Worm (Caenorhabditis elegans) whole organism, L3 larva: ENCODE results near the gene Y71H2AM.3.

Experiments
- ZK546.5 ChIP-seq: sonication (generic microtip); optimal IDR thresholded peaks from 2 replicates; lab custom pipeline; 2017; ENCODE audit warnings: missing biosample characterization, missing genetic modification characterization
- ama-1 ChIP-seq: fragments of 150-350 bp; optimal IDR thresholded peaks from 2 replicates; lab custom pipeline; 2018
- ceh-28 ChIP-seq: fragments of 150-350 bp; optimal IDR thresholded peaks from 2 replicates; lab custom pipeline; 2014; ENCODE audit warnings: missing biosample characterization, missing genetic modification reagents, missing genetic modification characterization
- ceh-82 ChIP-seq: fragments of 150-350 bp; optimal IDR thresholded peaks from 2 replicates; lab custom pipeline; 2014; ENCODE audit warnings: missing biosample characterization, missing genetic modification characterization
- ceh-9 ChIP-seq: sonication (generic microtip); optimal IDR thresholded peaks from 2 replicates; lab custom pipeline; 2018; ENCODE audit warnings: missing biosample characterization, missing genetic modification characterization
- daf-12 ChIP-seq: fragments of 150-350 bp; optimal IDR thresholded peaks from 2 replicates; lab custom pipeline; 2014; ENCODE audit warnings: missing biosample characterization, missing genetic modification reagents, missing genetic modification characterization
- egl-27 ChIP-seq: sonication (generic microtip); optimal IDR thresholded peaks from 4 replicates; lab custom pipeline; 2017; ENCODE audit warnings: missing biosample characterization, missing genetic modification reagents, missing genetic modification characterization
- egl-5 ChIP-seq: fragments of 150-350 bp; optimal IDR thresholded peaks from 2 replicates; lab custom pipeline; 2017; ENCODE audit warnings: missing biosample characterization, missing genetic modification reagents, missing genetic modification characterization, inconsistent platforms
- elt-2 ChIP-seq: sonication (generic microtip); optimal IDR thresholded peaks from 2 replicates; lab custom pipeline; 2016; ENCODE audit warnings: missing genetic modification reagents, mild to moderate bottlenecking, missing genetic modification characterization, missing compliant biosample characterization
- elt-3 ChIP-seq, 3 experiments: fragments of 150-350 bp in 1 of 3; sonication (generic microtip) in 2 of 3; optimal IDR thresholded peaks; 2 replicates in 2 of 3; 4 replicates in 1 of 3; lab custom pipeline; 2014 to 2017; ENCODE audit warnings: missing biosample characterization in 3 of 3, missing genetic modification characterization in 3 of 3
- eor-1 ChIP-seq, 2 experiments: fragments of 150-350 bp; optimal IDR thresholded peaks; 2 replicates each; lab custom pipeline; 2014 to 2018; ENCODE audit warnings: missing biosample characterization in 2 of 2, missing genetic modification characterization in 2 of 2
- fos-1 ChIP-seq: fragments of 150-350 bp; optimal IDR thresholded peaks from 2 replicates; lab custom pipeline; 2014; ENCODE audit warnings: missing biosample characterization, missing genetic modification characterization
- jun-1 ChIP-seq: fragments of 150-350 bp; optimal IDR thresholded peaks from 2 replicates; lab custom pipeline; 2014; ENCODE audit warnings: missing biosample characterization, missing genetic modification reagents, missing genetic modification characterization
- lin-15B ChIP-seq: fragments of 150-350 bp; optimal IDR thresholded peaks from 2 replicates; lab custom pipeline; 2014; ENCODE audit warnings: missing biosample characterization, missing genetic modification characterization
- lin-39 ChIP-seq: fragments of 150-350 bp; optimal IDR thresholded peaks from 2 replicates; lab custom pipeline; 2018; ENCODE audit warnings: missing biosample characterization, missing genetic modification reagents, missing genetic modification characterization
- mdl-1 ChIP-seq: fragments of 150-350 bp; optimal IDR thresholded peaks from 2 replicates; lab custom pipeline; 2014; ENCODE audit warnings: missing biosample characterization, missing genetic modification characterization
- mml-1 ChIP-seq: fragments of 150-350 bp; sonication (generic microtip); optimal IDR thresholded peaks from 3 replicates; lab custom pipeline; 2014; ENCODE audit warnings: missing biosample characterization, missing genetic modification characterization
- nfya-1 ChIP-seq: sonication (generic microtip); optimal IDR thresholded peaks from 2 replicates; lab custom pipeline; 2017; ENCODE audit warnings: missing genetic modification characterization, mild to moderate bottlenecking, missing compliant biosample characterization, antibody characterized with exemption, moderate library complexity; ENCODE audit not compliant: insufficient read depth
- nhr-12 ChIP-seq: fragments of 150-350 bp; optimal IDR thresholded peaks from 2 replicates; lab custom pipeline; 2014; ENCODE audit warnings: missing biosample characterization, missing genetic modification characterization
- nhr-23 ChIP-seq: fragments of 150-350 bp; optimal IDR thresholded peaks from 2 replicates; lab custom pipeline; 2014; ENCODE audit warnings: missing biosample characterization, missing genetic modification reagents, missing genetic modification characterization
- nhr-237 ChIP-seq: fragments of 150-350 bp; optimal IDR thresholded peaks from 2 replicates; lab custom pipeline; 2014; ENCODE audit warnings: missing biosample characterization, missing genetic modification characterization
- nhr-25 ChIP-seq: sonication (generic microtip); optimal IDR thresholded peaks from 2 replicates; lab custom pipeline; 2017; ENCODE audit warnings: missing biosample characterization, missing genetic modification characterization
- nhr-28 ChIP-seq: fragments of 150-350 bp; optimal IDR thresholded peaks from 2 replicates; lab custom pipeline; 2014; ENCODE audit warnings: missing biosample characterization, missing genetic modification characterization
- nhr-76 ChIP-seq: fragments of 150-350 bp; sonication (generic microtip); optimal IDR thresholded peaks from 5 replicates; lab custom pipeline; 2014; ENCODE audit warnings: missing biosample characterization, missing genetic modification characterization
- nhr-77 ChIP-seq: fragments of 150-350 bp; optimal IDR thresholded peaks from 2 replicates; lab custom pipeline; 2014; ENCODE audit warnings: missing biosample characterization, missing genetic modification characterization
- pha-4 ChIP-seq: fragments of 150-350 bp; optimal IDR thresholded peaks from 2 replicates; lab custom pipeline; 2014; ENCODE audit warnings: missing biosample characterization, missing genetic modification reagents, missing genetic modification characterization
- pqm-1 ChIP-seq: fragments of 150-350 bp; optimal IDR thresholded peaks from 2 replicates; lab custom pipeline; 2017; ENCODE audit warnings: missing biosample characterization, missing genetic modification characterization, inconsistent platforms
- sea-2 ChIP-seq: fragments of 150-350 bp; sonication (generic microtip); optimal IDR thresholded peaks from 4 replicates; lab custom pipeline; 2014; ENCODE audit warnings: missing biosample characterization, missing genetic modification reagents, missing genetic modification characterization
- skn-1 ChIP-seq: fragments of 150-350 bp; optimal IDR thresholded peaks from 2 replicates; lab custom pipeline; 2014; ENCODE audit warnings: missing biosample characterization, missing genetic modification characterization
- snpc-4 ChIP-seq: fragments of 150-350 bp; optimal IDR thresholded peaks from 2 replicates; lab custom pipeline; 2014; ENCODE audit warnings: missing biosample characterization, missing genetic modification characterization
- tbx-2 ChIP-seq: sonication (generic microtip); optimal IDR thresholded peaks from 2 replicates; lab custom pipeline; 2016; ENCODE audit warnings: mild to moderate bottlenecking, missing genetic modification characterization, missing compliant biosample characterization
- unc-39 ChIP-seq: sonication (generic microtip); optimal IDR thresholded peaks from 4 replicates; lab custom pipeline; 2017; ENCODE audit warnings: missing biosample characterization, missing genetic modification characterization
- unc-62 ChIP-seq: fragments of 150-350 bp; sonication (generic microtip); optimal IDR thresholded peaks from 4 replicates; lab custom pipeline; 2014; ENCODE audit warnings: missing biosample characterization, missing genetic modification reagents, missing genetic modification characterization
- zag-1 ChIP-seq: fragments of 150-350 bp; optimal IDR thresholded peaks from 2 replicates; lab custom pipeline; 2014; ENCODE audit warnings: missing biosample characterization, missing genetic modification characterization
- ztf-4 ChIP-seq: fragments of 150-350 bp; optimal IDR thresholded peaks from 2 replicates; lab custom pipeline; 2014; ENCODE audit warnings: missing biosample characterization, missing genetic modification characterization

Gene Y71H2AM.3

ce11 chrIII:2816205-2816923, 11.1 kb downstream of the Y71H2AM.3 start:
- TF ChIP-seq nhr-23 (tag; lab: Kevin White, UChicago) (peak; percentile 0), fos-1 (no peak), ceh-28 (tag; lab: Kevin White, UChicago) (no peak), jun-1 (tag; lab: Kevin White, UChicago) (no peak), nhr-237 (tag; lab: Kevin White, UChicago) (no peak), nhr-77 (no peak), elt-3 (tag; optimal IDR thresholded peaks at IDR 0.05; lab: Kevin White, UChicago) (no peak), nfya-1 (peak; percentile 93), nhr-12 (tag; lab: Kevin White, UChicago) (no peak), pha-4 (tag; lab: Kevin White, UChicago) (peak; percentile 48)

ce11 chrIII:2817847-2818246, 12.6 kb downstream of the Y71H2AM.3 start:
- peak; percentile 77 for TF ChIP-seq nfya-1
- no peak for TF ChIP-seq mdl-1 (tag; lab: Kevin White, UChicago)

ce11 chrIII:2818980-2819379, 13.8 kb downstream of the Y71H2AM.3 start, which contains the start of gene pipp-4P:
Gene pipp-4P, plus strand, starts transcription at chrIII:2819280.
- TF ChIP-seq lin-15B (tag; lab: Kevin White, UChicago) = no peak
- TF ChIP-seq sea-2 (GFP tag; lab: Kevin White, UChicago) = no peak
- TF ChIP-seq fos-1 = no peak
- no peak for TF ChIP-seq ama-1 (lab: Kevin White, UChicago)
- TF ChIP-seq ztf-4 = no peak
- TF ChIP-seq nhr-76 (tag; lab: Kevin White, UChicago) = no peak
- no peak for TF ChIP-seq nhr-77
- no peak for TF ChIP-seq daf-12
- no peak for TF ChIP-seq ZK546.5 (tag; lab: Kevin White, UChicago)
- TF ChIP-seq skn-1 (tag; lab: Kevin White, UChicago) = no peak
- TF ChIP-seq elt-2 (tag; lab: Kevin White, UChicago) = no peak
- no peak for TF ChIP-seq pqm-1
- no peak for TF ChIP-seq nhr-28 (tag; lab: Kevin White, UChicago)
- TF ChIP-seq zag-1 (tag; lab: Kevin White, UChicago) = no peak
- no peak for TF ChIP-seq nhr-25
- TF ChIP-seq egl-27 (tag; lab: Kevin White, UChicago) = no peak
- no peak for TF ChIP-seq tbx-2 (tag; lab: Kevin White, UChicago)

- TF ChIP-seq unc-39 (tag; lab: Kevin White, UChicago) = no peak
- TF ChIP-seq ceh-9 = no peak
- no peak for TF ChIP-seq lin-39 (tag; lab: Kevin White, UChicago)
- no peak for TF ChIP-seq lin-15B (tag; lab: Kevin White, UChicago)
- no peak for TF ChIP-seq nhr-23 (tag; lab: Kevin White, UChicago)
- no peak for TF ChIP-seq pqm-1
- TF ChIP-seq tbx-2 (tag; lab: Kevin White, UChicago) = no peak
- TF ChIP-seq ceh-82 (tag; lab: Kevin White, UChicago) = no peak
- TF ChIP-seq nhr-237 (tag; lab: Kevin White, UChicago) = no peak
- no peak for TF ChIP-seq unc-62 (GFP tag; lab: Kevin White, UChicago)
- no peak for TF ChIP-seq egl-5 (tag; lab: Kevin White, UChicago)
- no peak for TF ChIP-seq mdl-1 (tag; lab: Kevin White, UChicago)
- no peak for TF ChIP-seq mml-1 (tag; lab: Kevin White, UChicago)
- no peak for TF ChIP-seq sea-2 (GFP tag; lab: Kevin White, UChicago)
- TF ChIP-seq skn-1 (tag; lab: Kevin White, UChicago) = no peak
- TF ChIP-seq eor-1 (tag; optimal IDR thresholded peaks at IDR 0.05; lab: Kevin White, UChicago) = no peak
- no peak for TF ChIP-seq ama-1 (lab: Kevin White, UChicago)
Measured at ce11 chrIII:2826770-2827169, 21.5 kb downstream of the Y71H2AM.3 start, which contains the start of gene Y71H2AM.1. Gene Y71H2AM.1, plus strand, starts transcription at chrIII:2827070.

- no peak for TF ChIP-seq snpc-4 (tag; lab: Kevin White, UChicago)
Measured at ce11 chrIII:2832483-2832882, 27.3 kb downstream of the Y71H2AM.3 start, which contains the start of gene Y71H2AM.29. Gene Y71H2AM.29, plus strand, starts transcription at chrIII:2832783.
